Worm (Caenorhabditis elegans) whole organism, late embryonic: ENCODE results near the gene tofu-2.

ENCODE experiments used
- F13H6.1 ChIP-seq: sonication (generic microtip); optimal IDR thresholded peaks from 2 replicates; lab custom pipeline; 2016; ENCODE audit warnings: missing genetic modification characterization, missing compliant biosample characterization
- K02D7.2 ChIP-seq: sonication (generic microtip); optimal IDR thresholded peaks from 2 replicates; lab custom pipeline; 2017; ENCODE audit warnings: mild to moderate bottlenecking, missing genetic modification characterization, missing compliant biosample characterization
- ama-1 ChIP-seq: fragments of 150-350 bp; optimal IDR thresholded peaks from 2 replicates; lab custom pipeline; 2014
- ceh-45 ChIP-seq: fragments of 200-800 bp; sonication (Bioruptor generic); IDR thresholded peaks from 2 replicates; pipeline ENCODE4 v1.3.6; 2022; ENCODE audit warnings: missing genetic modification reagents, missing genetic modification characterization, missing compliant biosample characterization
- dmd-4 ChIP-seq: sonication (generic microtip); optimal IDR thresholded peaks from 2 replicates; lab custom pipeline; 2016; ENCODE audit warnings: borderline replicate concordance, missing genetic modification characterization, missing compliant biosample characterization
- elt-2 ChIP-seq: sonication (generic microtip); optimal IDR thresholded peaks from 2 replicates; lab custom pipeline; 2016; ENCODE audit warnings: missing genetic modification reagents, missing genetic modification characterization, missing compliant biosample characterization
- elt-4 ChIP-seq: sonication (generic microtip); optimal IDR thresholded peaks from 2 replicates; lab custom pipeline; 2016; ENCODE audit warnings: missing genetic modification characterization, missing compliant biosample characterization
- gmeb-2 ChIP-seq: sonication (generic microtip); optimal IDR thresholded peaks from 2 replicates; lab custom pipeline; 2016; ENCODE audit warnings: missing genetic modification characterization, inconsistent platforms, missing compliant biosample characterization
- hlh-8 ChIP-seq: sonication (generic microtip); optimal IDR thresholded peaks from 2 replicates; lab custom pipeline; 2016; ENCODE audit warnings: missing genotype, missing genetic modification characterization, missing compliant biosample characterization
- pqm-1 ChIP-seq: sonication (generic microtip); optimal IDR thresholded peaks from 2 replicates; lab custom pipeline; 2016; ENCODE audit warnings: missing genetic modification characterization, missing compliant biosample characterization
- ttx-3 ChIP-seq: sonication (generic microtip); optimal IDR thresholded peaks from 2 replicates; lab custom pipeline; 2016; ENCODE audit warnings: missing genetic modification reagents, missing genetic modification characterization, missing compliant biosample characterization

- TF ChIP-seq dmd-4 (no peak), hlh-8 (no peak), pqm-1 (no peak), elt-4 (no peak), K02D7.2 (tag; lab: Kevin White, UChicago) (no peak), ttx-3 (tag; lab: Kevin White, UChicago) (no peak), F13H6.1 (tag; lab: Kevin White, UChicago) (no peak), ceh-45 (GFP tag; lab: Robert Waterston, UW) (no peak), gmeb-2 (tag; lab: Kevin White, UChicago) (no peak), ama-1 (lab: Kevin White, UChicago) (no peak), elt-2 (tag; lab: Kevin White, UChicago) (no peak)
These were observed 35.2 kb downstream of the tofu-2 start, which contains the start of gene C33G8.13 for ce11 chrV:7015872-7016271.
